Worm (Caenorhabditis elegans) whole organism, L4/young adult: ENCODE data around the gene clec-32.

ENCODE experiments used
- W03F9.2 ChIP-seq: fragments of 150-350 bp; optimal IDR thresholded peaks from 2 replicates; lab custom pipeline; 2014; ENCODE audit warnings: missing biosample characterization, missing genetic modification characterization
- dao-5 ChIP-seq: sonication (generic microtip); optimal IDR thresholded peaks from 2 replicates; lab custom pipeline; 2016; ENCODE audit warnings: missing genotype, missing genetic modification characterization, moderate library complexity, missing compliant biosample characterization
- him-1 ChIP-seq: sonication (generic microtip); optimal IDR thresholded peaks from 2 replicates; lab custom pipeline; 2016; ENCODE audit warnings: missing genotype, missing genetic modification reagents, missing genetic modification characterization, missing compliant biosample characterization

DNA sequence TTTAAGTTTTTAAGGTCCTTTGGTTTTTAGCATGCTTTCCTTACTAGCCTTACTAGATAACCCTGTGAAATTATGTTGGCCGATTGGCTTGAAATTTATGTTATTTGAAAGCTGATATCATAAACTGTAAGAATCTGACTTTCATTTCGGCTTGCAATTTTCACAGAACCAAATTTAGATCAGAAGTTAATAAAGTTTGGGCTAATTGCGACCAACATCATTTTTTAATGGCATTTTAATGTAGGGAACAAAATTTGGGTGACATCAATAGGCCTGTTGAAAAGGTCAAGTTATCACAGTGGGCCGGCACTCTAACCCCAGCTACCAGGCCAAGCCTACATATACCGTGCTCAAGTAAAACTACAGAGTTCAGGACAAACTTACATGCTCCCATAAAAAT lies 30.3 kb downstream of the clec-32 start:
- TF ChIP-seq W03F9.2 (tag; lab: Kevin White, UChicago) (no peak), dao-5 (tag; lab: Kevin White, UChicago) (no peak), him-1 (tag; lab: Kevin White, UChicago) (no peak)
